Fruit fly (Drosophila melanogaster) whole organism, pupa: ENCODE data around the gene FoxP.

ENCODE experiments used
- CG10348 ChIP-seq: fragments of 200-800 bp; sonication (Bioruptor generic); IDR thresholded peaks from 2 replicates; pipeline ENCODE4 v1.3.6; 2022; ENCODE audit warnings: missing biosample characterization, missing genetic modification characterization
- CG12605 ChIP-seq: fragments of 200-800 bp; sonication (Bioruptor generic); IDR thresholded peaks from 2 replicates; pipeline ENCODE4 v1.3.6; 2022; ENCODE audit warnings: missing biosample characterization, missing genetic modification characterization
- CG14655 ChIP-seq: fragments of 200-800 bp; sonication (Bioruptor generic); optimal IDR thresholded peaks from 3 replicates; lab custom pipeline; 2017; ENCODE audit warnings: mild to moderate bottlenecking, missing biosample characterization, missing genetic modification reagents, missing genetic modification characterization
- CG32121 ChIP-seq: fragments of 200-800 bp; sonication (Bioruptor generic); IDR thresholded peaks from 2 replicates; pipeline ENCODE4 v1.3.6; 2022; ENCODE audit warnings: missing biosample characterization, missing genetic modification characterization
- CG34367 ChIP-seq: fragments of 200-800 bp; sonication (Bioruptor generic); optimal IDR thresholded peaks from 2 replicates; lab custom pipeline; 2018; ENCODE audit warnings: missing biosample characterization, mild to moderate bottlenecking, missing genetic modification characterization
- CG4496 ChIP-seq: fragments of 200-800 bp; sonication (Bioruptor generic); IDR thresholded peaks from 3 replicates; pipeline ENCODE4 v1.3.6; 2022; ENCODE audit warnings: missing biosample characterization, missing genetic modification characterization
- CG8301 ChIP-seq: fragments of 200-800 bp; sonication (Bioruptor generic); optimal IDR thresholded peaks from 2 replicates; lab custom pipeline; 2018; ENCODE audit warnings: missing biosample characterization, mild to moderate bottlenecking, missing genetic modification characterization
- EcR ChIP-seq: fragments of 200-800 bp; sonication (Bioruptor generic); optimal IDR thresholded peaks from 3 replicates; lab custom pipeline; 2019; ENCODE audit warnings: missing biosample characterization, missing genetic modification characterization, mild to moderate bottlenecking, moderate library complexity, missing genetic modification reagents
- Ets98B ChIP-seq: fragments of 200-800 bp; sonication (Bioruptor generic); IDR thresholded peaks from 2 replicates; pipeline ENCODE4 v1.3.6; 2022; ENCODE audit warnings: missing biosample characterization, missing genetic modification characterization
- Pif1A ChIP-seq: fragments of 200-800 bp; sonication (Bioruptor generic); optimal IDR thresholded peaks from 3 replicates; lab custom pipeline; 2016; ENCODE audit warnings: missing biosample characterization, missing genetic modification characterization
- Snoo ChIP-seq: fragments of 200-800 bp; sonication (Bioruptor generic); optimal IDR thresholded peaks from 3 replicates; lab custom pipeline; 2017; ENCODE audit warnings: missing biosample characterization, mild to moderate bottlenecking, missing genetic modification characterization, inconsistent platforms
- fd96Ca ChIP-seq: fragments of 200-800 bp; sonication (Bioruptor generic); IDR thresholded peaks from 3 replicates; pipeline ENCODE4 v1.3.6; 2022; ENCODE audit warnings: missing biosample characterization, missing genetic modification characterization
- gl ChIP-seq: fragments of 200-800 bp; sonication (Bioruptor generic); optimal IDR thresholded peaks from 2 replicates; lab custom pipeline; 2018; ENCODE audit warnings: missing biosample characterization, mild to moderate bottlenecking, missing genetic modification characterization

DNA sequence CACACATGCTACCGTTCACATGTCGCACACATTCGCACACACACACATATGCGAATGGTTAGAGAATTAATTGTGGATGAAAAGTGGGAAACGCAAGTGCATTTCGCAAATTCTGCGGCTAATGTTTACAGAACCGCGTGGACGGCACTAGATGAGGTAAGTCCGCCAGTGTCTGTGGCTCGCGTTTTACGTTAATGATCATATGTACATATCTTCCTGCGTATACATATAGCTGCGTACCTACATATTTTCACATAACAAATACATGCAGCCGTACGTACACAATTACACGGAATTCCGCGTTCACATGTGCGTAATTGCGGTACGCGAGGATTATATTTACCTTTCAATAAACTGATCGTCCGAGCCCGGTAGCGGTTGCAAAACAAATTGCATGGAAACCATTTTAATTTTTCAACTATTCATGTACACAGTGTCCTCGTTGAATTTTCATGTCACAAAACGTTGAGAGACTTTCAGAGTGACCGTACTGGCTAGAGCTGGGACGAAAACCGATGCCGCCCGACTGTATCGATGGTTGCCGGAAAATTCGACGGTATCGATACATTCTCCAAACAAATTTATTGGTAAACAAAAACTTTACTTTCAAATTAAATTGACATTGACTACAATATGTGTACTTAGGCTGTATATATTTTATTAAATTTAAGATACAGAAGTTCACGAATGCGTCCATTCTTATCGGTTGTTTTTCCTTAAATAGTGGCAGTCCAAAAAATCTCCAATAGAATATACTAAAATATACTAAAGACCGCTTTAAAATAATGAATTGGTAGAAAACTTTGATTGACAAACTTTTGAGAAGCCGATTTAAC is 5.3 kb downstream of the FoxP start, which contains the start of gene hyd:
- TF ChIP-seq CG10348 (GFP tag; lab: Robert Waterston, UW) (no peak), CG12605 (no peak), Pif1A (GFP tag; lab: Kevin White, UChicago) (no peak), CG4496 (GFP tag; lab: Robert Waterston, UW) (no peak), CG32121 (GFP tag; lab: Robert Waterston, UW) (no peak), fd96Ca (no peak), Snoo (tag; lab: Kevin White, UChicago) (no peak), CG34367 (no peak), EcR (GFP tag; lab: Kevin White, UChicago) (no peak), CG8301 (tag; lab: Kevin White, UChicago) (no peak), Ets98B (GFP tag; lab: Robert Waterston, UW) (no peak), gl (tag; lab: Kevin White, UChicago) (no peak), CG14655 (GFP tag; lab: Kevin White, UChicago) (no peak)
